Fruit fly (Drosophila melanogaster) whole organism, wandering third instar larva: ENCODE measurements around the gene Tsp66E.

ENCODE experiments used
- Abd-B ChIP-seq: fragments of >200 bp; optimal IDR thresholded peaks from 2 replicates; lab custom pipeline; 2017; ENCODE audit warnings: missing biosample characterization, missing genetic modification characterization
- CG9705 ChIP-seq: fragments of 200-800 bp; sonication (Bioruptor generic); optimal IDR thresholded peaks from 2 replicates; lab custom pipeline; 2018; ENCODE audit warnings: missing biosample characterization, mild to moderate bottlenecking, missing genetic modification characterization
- Dif ChIP-seq: fragments of 200-275, 200-300 bp; sonication (Bioruptor generic); optimal IDR thresholded peaks from 2 replicates; lab custom pipeline; 2018; ENCODE audit warnings: missing biosample characterization, missing genetic modification characterization; ENCODE audit not compliant: partially characterized antibody
- GATAd ChIP-seq: sonication (Bioruptor generic); optimal IDR thresholded peaks from 2 replicates; lab custom pipeline; 2016; ENCODE audit warnings: missing biosample characterization, missing genetic modification characterization
- Hnf4 ChIP-seq: fragments of 200-800 bp; sonication (Bioruptor generic); optimal IDR thresholded peaks from 2 replicates; lab custom pipeline; 2016; ENCODE audit warnings: missing biosample characterization, mild to moderate bottlenecking, missing genetic modification characterization
- Hr78 ChIP-seq: fragments of >200 bp; optimal IDR thresholded peaks from 2 replicates; lab custom pipeline; 2017; ENCODE audit warnings: missing biosample characterization, missing genetic modification characterization
- Jra ChIP-seq: sonication (Bioruptor generic); optimal IDR thresholded peaks from 2 replicates; lab custom pipeline; 2016; ENCODE audit warnings: missing biosample characterization, missing genetic modification characterization
- Myc ChIP-seq: fragments of >200 bp; optimal IDR thresholded peaks from 2 replicates; lab custom pipeline; 2017
- N ChIP-seq: fragments of >200 bp; optimal IDR thresholded peaks from 2 replicates; lab custom pipeline; 2018; ENCODE audit warnings: missing biosample characterization, missing external identifiers, missing genetic modification characterization
- OdsH ChIP-seq: fragments of 200-800 bp; sonication (Bioruptor generic); optimal IDR thresholded peaks from 2 replicates; lab custom pipeline; 2016; ENCODE audit warnings: missing biosample characterization, mild to moderate bottlenecking, missing genetic modification characterization
- Sp1 ChIP-seq: fragments of 200-800 bp; sonication (Bioruptor generic); optimal IDR thresholded peaks from 3 replicates; lab custom pipeline; 2019; ENCODE audit warnings: missing biosample characterization, mild to moderate bottlenecking, missing genetic modification characterization, moderate library complexity
- Vsx2 ChIP-seq: fragments of 200-300, 225-300 bp; sonication (Bioruptor generic); optimal IDR thresholded peaks from 2 replicates; lab custom pipeline; 2018; ENCODE audit warnings: missing biosample characterization, missing genetic modification characterization; ENCODE audit not compliant: partially characterized antibody
- br ChIP-seq: fragments of 200-800 bp; sonication (Bioruptor generic); optimal IDR thresholded peaks from 2 replicates; lab custom pipeline; 2016; ENCODE audit warnings: missing biosample characterization, missing genetic modification characterization
- brk ChIP-seq: fragments of 200-800 bp; sonication (Bioruptor generic); optimal IDR thresholded peaks from 2 replicates; lab custom pipeline; 2016; ENCODE audit warnings: missing biosample characterization, mild to moderate bottlenecking, missing genetic modification characterization
- dl ChIP-seq, 2 experiments: fragments of 175-275, 200-275 bp in 1 of 2; fragments of 200-275 bp in 1 of 2; sonication (Bioruptor generic); optimal IDR thresholded peaks; lab custom pipeline; 2018; ENCODE audit warnings: mild to moderate bottlenecking in 2 of 2, missing biosample characterization in 2 of 2, missing genetic modification characterization in 2 of 2, moderate library complexity in 2 of 2; ENCODE audit not compliant: partially characterized antibody in 2 of 2, insufficient read depth in 1 of 2
- dsf ChIP-seq: sonication (Bioruptor generic); optimal IDR thresholded peaks from 2 replicates; lab custom pipeline; 2016; ENCODE audit warnings: missing biosample characterization, missing genetic modification characterization, borderline replicate concordance
- ey ChIP-seq: fragments of 200-800 bp; sonication (Bioruptor generic); optimal IDR thresholded peaks from 2 replicates; lab custom pipeline; 2016; ENCODE audit warnings: missing biosample characterization, missing genetic modification characterization
- foxo ChIP-seq, 2 experiments: fragments of 200-800 bp; sonication (Bioruptor generic); optimal IDR thresholded peaks; 2 replicates in 1 of 2; 3 replicates in 1 of 2; lab custom pipeline; 2016 to 2017; ENCODE audit warnings: missing biosample characterization in 2 of 2, missing genetic modification characterization in 2 of 2
- fru ChIP-seq: fragments of 200-800 bp; sonication (Bioruptor generic); optimal IDR thresholded peaks from 3 replicates; lab custom pipeline; 2016; ENCODE audit warnings: missing biosample characterization, mild to moderate bottlenecking, missing genetic modification characterization
- h ChIP-seq: fragments of 200-800 bp; sonication (Bioruptor generic); optimal IDR thresholded peaks from 3 replicates; lab custom pipeline; 2016; ENCODE audit warnings: missing biosample characterization, mild to moderate bottlenecking, missing genetic modification characterization
- jim ChIP-seq: fragments of 175-275, 200-325 bp; sonication (Bioruptor generic); optimal IDR thresholded peaks from 2 replicates; lab custom pipeline; 2016; ENCODE audit warnings: missing biosample characterization, mild to moderate bottlenecking, missing genetic modification characterization
- lola ChIP-seq: fragments of >200 bp; optimal IDR thresholded peaks from 2 replicates; lab custom pipeline; 2017; ENCODE audit warnings: missing biosample characterization, missing genetic modification characterization
- pan ChIP-seq: fragments of >200 bp; optimal IDR thresholded peaks from 2 replicates; lab custom pipeline; 2017
- psq ChIP-seq: fragments of 200-800 bp; sonication (Bioruptor generic); optimal IDR thresholded peaks from 3 replicates; lab custom pipeline; 2017; ENCODE audit warnings: missing biosample characterization, mild to moderate bottlenecking, missing genetic modification characterization, moderate library complexity
- rgr ChIP-seq: fragments of 200-800 bp; sonication (Bioruptor generic); optimal IDR thresholded peaks from 3 replicates; lab custom pipeline; 2016; ENCODE audit warnings: missing biosample characterization, mild to moderate bottlenecking, missing genetic modification characterization
- sv ChIP-seq: fragments of 200-800 bp; sonication (Bioruptor generic); optimal IDR thresholded peaks from 3 replicates; lab custom pipeline; 2016; ENCODE audit warnings: missing biosample characterization, missing genetic modification characterization
- tai ChIP-seq: sonication (Bioruptor generic); optimal IDR thresholded peaks from 2 replicates; lab custom pipeline; 2016; ENCODE audit warnings: missing biosample characterization, missing genetic modification characterization
- usp ChIP-seq: fragments of >200 bp; optimal IDR thresholded peaks from 2 replicates; lab custom pipeline; 2017; ENCODE audit warnings: missing biosample characterization, missing genetic modification characterization
- woc ChIP-seq: sonication (Bioruptor generic); optimal IDR thresholded peaks from 2 replicates; lab custom pipeline; 2016; ENCODE audit warnings: missing biosample characterization, mild to moderate bottlenecking, missing genetic modification characterization

The Tsp66E gene

dm6 chr3L:8912332-8912731 is at the start of gene Tsp66E, which contains the start of gene mfr:
TSS of gene Tsp66E (plus strand) at chr3L:8912499.
TSS of gene mfr (minus strand) at chr3L:8912671.
- no peak for TF ChIP-seq Myc (lab: Kevin White, UChicago)
- no peak for TF ChIP-seq tai (GFP tag; lab: Kevin White, UChicago)
- peak; percentile 40 for TF ChIP-seq h (GFP tag; lab: Kevin White, UChicago)
- TF ChIP-seq Jra = peak; percentile 26
- TF ChIP-seq dl (GFP tag; optimal IDR thresholded peaks at IDR 0.05; lab: Kevin White, UChicago; ENCODE audit: insufficient read depth in 1 of 2, partially characterized antibody in 2 of 2) = peak in 1 of 2 experiments; percentile 30
- TF ChIP-seq rgr (GFP tag; lab: Kevin White, UChicago) = peak; percentile 13
- peak; percentile 62 for TF ChIP-seq Dif
- TF ChIP-seq psq (GFP tag; lab: Kevin White, UChicago) = no peak
- peak; percentile 39 for TF ChIP-seq fru (GFP tag; lab: Kevin White, UChicago)
- peak; percentile 35 for TF ChIP-seq br (GFP tag; lab: Kevin White, UChicago)
- peak; percentile 39 for TF ChIP-seq Vsx2
- TF ChIP-seq ey (GFP tag; lab: Kevin White, UChicago) = peak; percentile 0
- peak; percentile 1 for TF ChIP-seq woc
- TF ChIP-seq, all 38 proteins: peak for 10

- TF ChIP-seq Dif (no peak), Hr78 (GFP tag; lab: Kevin White, UChicago) (no peak), GATAd (GFP tag; lab: Kevin White, UChicago) (no peak), Abd-B (GFP tag; lab: Kevin White, UChicago) (no peak), pan (lab: Kevin White, UChicago) (no peak), dsf (GFP tag; lab: Kevin White, UChicago) (no peak), sv (GFP tag; lab: Kevin White, UChicago) (no peak), dl (GFP tag; optimal IDR thresholded peaks at IDR 0.05; lab: Kevin White, UChicago; ENCODE audit: insufficient read depth in 1 of 2, partially characterized antibody in 2 of 2) (no peak)
These were observed 47.1 kb upstream of the Tsp66E start for dm6 chr3L:8865185-8865584.

dm6 chr3L:8869326-8869725 is 43.0 kb upstream of the Tsp66E start:
- no peak for TF ChIP-seq tai (GFP tag; lab: Kevin White, UChicago)
- TF ChIP-seq dsf (GFP tag; lab: Kevin White, UChicago) = no peak
- TF ChIP-seq Abd-B (GFP tag; lab: Kevin White, UChicago) = no peak
- no peak for TF ChIP-seq ey (GFP tag; lab: Kevin White, UChicago)
- no peak for TF ChIP-seq psq (GFP tag; lab: Kevin White, UChicago)
- no peak for TF ChIP-seq N (GFP tag; lab: Kevin White, UChicago)
- no peak for TF ChIP-seq brk (GFP tag; lab: Kevin White, UChicago)
- TF ChIP-seq usp (GFP tag; lab: Kevin White, UChicago) = no peak
- no peak for TF ChIP-seq OdsH (GFP tag; lab: Kevin White, UChicago)
- no peak for TF ChIP-seq CG9705 (GFP tag; lab: Kevin White, UChicago)
- no peak for TF ChIP-seq Hnf4 (GFP tag; lab: Kevin White, UChicago)
- no peak for TF ChIP-seq Sp1 (GFP tag; lab: Kevin White, UChicago)
- no peak for TF ChIP-seq rgr (GFP tag; lab: Kevin White, UChicago)
- no peak for TF ChIP-seq br (GFP tag; lab: Kevin White, UChicago)

- TF ChIP-seq lola (no peak), h (GFP tag; lab: Kevin White, UChicago) (peak; percentile 18), N (GFP tag; lab: Kevin White, UChicago) (no peak), dl (GFP tag; optimal IDR thresholded peaks at IDR 0.05; lab: Kevin White, UChicago; ENCODE audit: insufficient read depth in 1 of 2, partially characterized antibody in 2 of 2) (no peak)
These were observed 41.8 kb upstream of the Tsp66E start for dm6 chr3L:8870547-8870946.

dm6 chr3L:8871017-8871416 is 41.3 kb upstream of the Tsp66E start:
- no peak for TF ChIP-seq foxo (GFP tag; optimal IDR thresholded peaks at IDR 0.05; lab: Kevin White, UChicago)
- TF ChIP-seq N (GFP tag; lab: Kevin White, UChicago) = no peak
- TF ChIP-seq usp (GFP tag; lab: Kevin White, UChicago) = no peak
- no peak for TF ChIP-seq Sp1 (GFP tag; lab: Kevin White, UChicago)
- no peak for TF ChIP-seq GATAd (GFP tag; lab: Kevin White, UChicago)
- no peak for TF ChIP-seq rgr (GFP tag; lab: Kevin White, UChicago)
- no peak for TF ChIP-seq jim (GFP tag; lab: Kevin White, UChicago)
- TF ChIP-seq pan (lab: Kevin White, UChicago) = no peak
- no peak for TF ChIP-seq Vsx2
- TF ChIP-seq woc = no peak
- no peak for TF ChIP-seq Hr78 (GFP tag; lab: Kevin White, UChicago)
- no peak for TF ChIP-seq OdsH (GFP tag; lab: Kevin White, UChicago)
- no peak for TF ChIP-seq br (GFP tag; lab: Kevin White, UChicago)
- TF ChIP-seq Dif = no peak
